Worm (Caenorhabditis elegans): Measurements from ENCODE around the gene irg-7.

ce11 chrX:3228701-3229100, 14.7 kb downstream of the irg-7 start:
- no peak for TF ChIP-seq nhr-77 (tag; optimal IDR thresholded peaks at IDR 0.05)
- no peak for TF ChIP-seq dmd-4 (tag; optimal IDR thresholded peaks at IDR 0.05)
- TF ChIP-seq mdl-1 (tag; optimal IDR thresholded peaks at IDR 0.05): no peak
- TF ChIP-seq ZK546.5 (tag; optimal IDR thresholded peaks at IDR 0.05): no peak
- TF ChIP-seq snpc-4 (tag; optimal IDR thresholded peaks at IDR 0.05): no peak
- no peak for TF ChIP-seq blmp-1 (tag; optimal IDR thresholded peaks at IDR 0.05; ENCODE audit: insufficient read depth)
- no peak for TF ChIP-seq nhr-11 (tag; optimal IDR thresholded peaks at IDR 0.05)
- TF ChIP-seq gmeb-1 (tag; optimal IDR thresholded peaks at IDR 0.05): no peak
- TF ChIP-seq egl-27 (tag; optimal IDR thresholded peaks at IDR 0.05): no peak
- no peak for TF ChIP-seq ztf-4 (tag; optimal IDR thresholded peaks at IDR 0.05)
- no peak for TF ChIP-seq zag-1 (tag; optimal IDR thresholded peaks at IDR 0.05)

Measured in whole organism, L2 larva.